Worm (Caenorhabditis elegans): ENCODE measurements around the gene F54E12.2.

F54E12.2 gene

ce11 chrIV:11347275-11347674 lies 10.3 kb upstream of the F54E12.2 start:
- no peak for TF ChIP-seq alr-1 (tag; optimal IDR thresholded peaks at IDR 0.05)
- TF ChIP-seq C34F6.9 (tag; optimal IDR thresholded peaks at IDR 0.05) = peak; percentile 27
- no peak for TF ChIP-seq ama-1 (optimal IDR thresholded peaks at IDR 0.05)
- TF ChIP-seq F13H6.1 (tag; optimal IDR thresholded peaks at IDR 0.05) = no peak
- no peak for TF ChIP-seq nhr-129 (tag; optimal IDR thresholded peaks at IDR 0.05)

DNA sequence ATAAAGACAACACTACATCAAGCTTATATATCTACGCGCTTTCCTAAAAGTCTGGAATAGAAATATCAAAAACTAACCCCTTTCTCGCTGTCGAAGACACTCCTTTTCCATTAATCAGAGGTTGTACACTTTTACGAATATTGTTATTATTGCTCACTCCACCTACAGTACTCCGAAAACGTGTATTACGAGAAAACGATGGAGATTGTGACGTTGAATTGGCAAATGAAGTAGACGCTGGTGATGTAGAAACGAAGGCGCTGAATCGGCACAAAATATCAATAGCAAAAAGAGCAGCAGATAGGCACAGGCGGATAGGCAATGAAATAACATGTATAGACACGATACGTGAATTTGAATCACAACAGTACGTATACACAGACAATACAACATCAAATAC lies 7.3 kb upstream of the F54E12.2 start:
- TF ChIP-seq dmd-4 (tag; optimal IDR thresholded peaks at IDR 0.05) = no peak
- no peak for TF ChIP-seq nhr-21 (tag; optimal IDR thresholded peaks at IDR 0.05)
- no peak for TF ChIP-seq lin-11 (tag; optimal IDR thresholded peaks at IDR 0.05)
- TF ChIP-seq ztf-4 (tag; optimal IDR thresholded peaks at IDR 0.05) = no peak
- no peak for TF ChIP-seq F13H6.1 (tag; optimal IDR thresholded peaks at IDR 0.05)
- no peak for TF ChIP-seq ZK546.5 (tag; optimal IDR thresholded peaks at IDR 0.05)
- no peak for TF ChIP-seq ceh-16 (tag; optimal IDR thresholded peaks at IDR 0.05)
- TF ChIP-seq nhr-23 (tag; optimal IDR thresholded peaks at IDR 0.05) = no peak
- TF ChIP-seq ama-1 (optimal IDR thresholded peaks at IDR 0.05) = no peak
- TF ChIP-seq snpc-4 (tag; optimal IDR thresholded peaks at IDR 0.05) = no peak
- no peak for TF ChIP-seq alr-1 (tag; optimal IDR thresholded peaks at IDR 0.05)

ce11 chrIV:11340735-11341443 lies 3.9 kb upstream of the F54E12.2 start:
- TF ChIP-seq alr-1 (tag; optimal IDR thresholded peaks at IDR 0.05) = no peak
- TF ChIP-seq blmp-1 (tag; optimal IDR thresholded peaks at IDR 0.05; ENCODE audit: insufficient read depth) = no peak
- no peak for TF ChIP-seq ceh-16 (tag; optimal IDR thresholded peaks at IDR 0.05)
- TF ChIP-seq mbf-1 (tag; optimal IDR thresholded peaks at IDR 0.05) = no peak
- TF ChIP-seq snpc-4 (tag; optimal IDR thresholded peaks at IDR 0.05) = no peak
- TF ChIP-seq elt-1 (tag; optimal IDR thresholded peaks at IDR 0.05) = no peak
- no peak for TF ChIP-seq nhr-21 (tag; optimal IDR thresholded peaks at IDR 0.05)
- TF ChIP-seq elt-3 (tag; optimal IDR thresholded peaks at IDR 0.05) = no peak
- no peak for TF ChIP-seq nhr-10 (tag; optimal IDR thresholded peaks at IDR 0.05)
- no peak for TF ChIP-seq nhr-129 (tag; optimal IDR thresholded peaks at IDR 0.05)
- no peak for TF ChIP-seq ztf-4 (tag; optimal IDR thresholded peaks at IDR 0.05)
- no peak for TF ChIP-seq mab-5 (tag; optimal IDR thresholded peaks at IDR 0.05)
- TF ChIP-seq mdl-1 (tag; optimal IDR thresholded peaks at IDR 0.05) = no peak
- no peak for TF ChIP-seq unc-39 (tag; optimal IDR thresholded peaks at IDR 0.05)
- TF ChIP-seq sem-4 (tag; optimal IDR thresholded peaks at IDR 0.05) = no peak

DNA sequence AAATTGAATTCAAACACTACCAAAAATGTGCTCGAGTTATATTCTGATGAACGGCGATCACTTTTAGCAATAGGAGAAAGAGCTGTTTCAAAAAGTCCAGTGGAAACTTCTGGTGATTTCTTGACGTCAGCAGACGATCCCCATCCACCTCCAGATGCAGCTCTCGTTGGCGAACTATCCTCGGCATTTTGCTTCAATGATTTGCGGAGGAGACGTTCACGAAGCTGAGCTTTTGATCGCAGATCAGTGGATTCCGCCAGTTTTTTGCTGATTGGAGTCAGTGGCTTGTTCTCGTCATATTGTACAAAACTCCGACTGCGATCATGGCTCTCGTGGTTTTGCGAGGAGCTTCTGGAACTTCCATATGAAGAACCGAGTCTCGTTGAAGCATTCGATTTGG lies 804 bp downstream of the F54E12.2 start:
- TF ChIP-seq nhr-25 (tag; optimal IDR thresholded peaks at IDR 0.05) = no peak

- TF ChIP-seq C34F6.9 (tag; optimal IDR thresholded peaks at IDR 0.05) (peak; percentile 47), dmd-4 (tag; optimal IDR thresholded peaks at IDR 0.05) (no peak), unc-55 (GFP tag; optimal IDR thresholded peaks at IDR 0.05) (peak; percentile 58)
Measured at ce11 chrIV:11332751-11333150, 4.2 kb downstream of the F54E12.2 start, which contains the start of gene sart-3. Gene sart-3 (minus strand): TSS chrIV:11332969.

ce11 chrIV:11329269-11329668 lies 7.7 kb downstream of the F54E12.2 start, which contains the start of gene leo-1:
Gene leo-1 (minus strand): TSS chrIV:11329369.
- TF ChIP-seq elt-1 (tag; optimal IDR thresholded peaks at IDR 0.05) (no peak), gmeb-1 (tag; optimal IDR thresholded peaks at IDR 0.05) (no peak), peb-1 (tag; optimal IDR thresholded peaks at IDR 0.05) (no peak), nhr-10 (tag; optimal IDR thresholded peaks at IDR 0.05) (no peak), alr-1 (tag; optimal IDR thresholded peaks at IDR 0.05) (no peak)

DNA sequence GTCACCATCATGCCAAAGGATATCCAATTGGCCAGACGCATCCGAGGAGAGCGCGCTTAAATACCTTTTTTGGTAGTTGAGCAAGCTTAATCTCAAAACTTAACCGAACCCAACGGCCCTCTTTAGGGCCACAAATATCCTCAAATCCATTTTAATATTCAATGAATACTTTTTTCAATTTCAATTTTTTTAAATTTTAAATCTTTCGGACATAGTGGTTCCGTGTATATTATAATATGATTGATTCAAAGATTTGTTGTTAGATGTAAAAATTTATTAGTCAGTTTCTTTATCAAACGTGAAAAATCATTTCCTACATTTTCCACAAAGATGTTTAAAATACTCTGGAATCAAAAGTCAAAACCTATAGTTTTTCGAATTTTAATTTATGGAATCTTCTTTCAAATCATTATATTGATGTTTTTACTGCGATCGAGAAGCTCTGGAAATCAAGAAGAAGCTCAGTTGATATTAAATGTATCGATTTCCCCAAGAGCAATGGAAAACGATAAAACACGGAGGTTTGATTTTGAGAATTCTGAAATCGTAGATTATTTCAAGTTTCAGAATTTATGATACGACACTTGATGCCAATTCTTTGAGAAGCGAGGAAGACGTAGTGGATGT lies 9.9 kb downstream of the F54E12.2 start, which contains the start of gene B0035.21:
TSS of gene B0035.21 (plus strand) at position 322 of the 627 bp plus-strand sequence.
- TF ChIP-seq nhr-21 (tag; optimal IDR thresholded peaks at IDR 0.05) = no peak
- TF ChIP-seq C34F6.9 (tag; optimal IDR thresholded peaks at IDR 0.05) = no peak
- TF ChIP-seq ztf-11 (tag; optimal IDR thresholded peaks at IDR 0.05) = no peak
